Worm (Caenorhabditis elegans) whole organism, young adult: ENCODE measurements around the gene F10C1.3.
A peak's percentile ranks its signal among the peaks of the same experiment; 100 is the strongest.

Source experiments
- B0019.2 ChIP-seq: fragments of 200-800 bp; sonication (Bioruptor generic); conservative IDR thresholded peaks from 2 replicates; pipeline ENCODE4 v1.3.6; 2022; ENCODE audit warnings: missing genetic modification reagents, missing genetic modification characterization, missing compliant biosample characterization
- B0261.1 ChIP-seq: sonication (generic microtip); optimal IDR thresholded peaks from 2 replicates; lab custom pipeline; 2016; ENCODE audit warnings: mild to moderate bottlenecking, missing genetic modification characterization, moderate library complexity, missing compliant biosample characterization
- B0336.3 ChIP-seq: fragments of 200-800 bp; sonication (Bioruptor generic); IDR thresholded peaks from 2 replicates; pipeline ENCODE4 v1.3.6; 2022; ENCODE audit warnings: missing genetic modification characterization, missing compliant biosample characterization
- F22D6.2 ChIP-seq: sonication (generic microtip); optimal IDR thresholded peaks from 2 replicates; lab custom pipeline; 2016; ENCODE audit warnings: mild to moderate bottlenecking, missing genetic modification characterization, missing compliant biosample characterization
- F23B12.7 ChIP-seq: sonication (generic microtip); optimal IDR thresholded peaks from 2 replicates; lab custom pipeline; 2017; ENCODE audit warnings: missing genetic modification characterization, mild to moderate bottlenecking, missing compliant biosample characterization, antibody characterized with exemption, moderate library complexity; ENCODE audit not compliant: insufficient read depth
- F33H1.4 ChIP-seq: fragments of 200-800 bp; sonication (Bioruptor generic); IDR thresholded peaks from 2 replicates; pipeline ENCODE4 v1.3.6; 2022; ENCODE audit warnings: missing genetic modification reagents, missing genetic modification characterization, missing compliant biosample characterization
- F39B2.1 ChIP-seq: fragments of 200-800 bp; sonication (Bioruptor generic); IDR thresholded peaks from 2 replicates; pipeline ENCODE4 v1.3.6; 2022; ENCODE audit warnings: missing genetic modification reagents, missing genetic modification characterization, missing compliant biosample characterization
- T07F8.4 ChIP-seq: sonication (generic microtip); optimal IDR thresholded peaks from 2 replicates; lab custom pipeline; 2016; ENCODE audit warnings: mild to moderate bottlenecking, missing genetic modification characterization, moderate library complexity, missing compliant biosample characterization
- Y53F4B.3 ChIP-seq: fragments of 200-800 bp; sonication (Bioruptor generic); IDR thresholded peaks from 2 replicates; pipeline ENCODE4 v1.3.6; 2022; ENCODE audit warnings: missing genetic modification reagents, missing genetic modification characterization, missing compliant biosample characterization
- ZK185.1 ChIP-seq: sonication (generic microtip); optimal IDR thresholded peaks from 2 replicates; lab custom pipeline; 2016; ENCODE audit warnings: mild to moderate bottlenecking, missing genetic modification characterization, missing compliant biosample characterization; ENCODE audit not compliant: poor library complexity, severe bottlenecking
- aptf-2 ChIP-seq: fragments of 200-800 bp; sonication (Bioruptor generic); conservative IDR thresholded peaks from 2 replicates; pipeline ENCODE4 v1.3.6; 2022; ENCODE audit warnings: missing genetic modification reagents, missing genetic modification characterization, missing compliant biosample characterization
- attf-3 ChIP-seq: fragments of 200-800 bp; sonication (Bioruptor generic); conservative IDR thresholded peaks from 2 replicates; pipeline ENCODE4 v1.3.6; 2022; ENCODE audit warnings: missing genetic modification reagents, missing genetic modification characterization, missing compliant biosample characterization
- attf-6 ChIP-seq: fragments of 200-800 bp; sonication (Bioruptor generic); IDR thresholded peaks from 2 replicates; pipeline ENCODE4 v1.3.6; 2022; ENCODE audit warnings: missing genetic modification reagents, missing genetic modification characterization, missing compliant biosample characterization
- bed-2 ChIP-seq: fragments of 200-800 bp; sonication (Bioruptor generic); IDR thresholded peaks from 2 replicates; pipeline ENCODE4 v1.3.6; 2022; ENCODE audit warnings: missing genetic modification reagents, missing genetic modification characterization, missing compliant biosample characterization
- cebp-1 ChIP-seq, 2 experiments: fragments of 200-800 bp in 1 of 2; sonication (Bioruptor generic) in 1 of 2; sonication (generic microtip) in 1 of 2; IDR thresholded peaks in 1 of 2; optimal IDR thresholded peaks in 1 of 2; 2 replicates each; pipeline versions ENCODE4 v1.3.6 to Lab custom; 2017 to 2022; ENCODE audit warnings: missing compliant biosample characterization in 2 of 2, missing genetic modification characterization in 2 of 2, mild to moderate bottlenecking in 1 of 2, missing genetic modification reagents in 1 of 2, moderate library complexity in 1 of 2
- ceh-27 ChIP-seq: fragments of 200-800 bp; sonication (Bioruptor generic); optimal IDR thresholded peaks from 2 replicates; lab custom pipeline; 2018; ENCODE audit warnings: mild to moderate bottlenecking, missing genetic modification characterization, moderate library complexity, missing compliant biosample characterization
- ceh-40 ChIP-seq: fragments of 200-800 bp; sonication (Bioruptor generic); IDR thresholded peaks from 2 replicates; pipeline ENCODE4 v1.3.6; 2022; ENCODE audit warnings: missing genetic modification characterization, missing compliant biosample characterization
- dox-1 ChIP-seq: fragments of 200-800 bp; sonication (Bioruptor generic); IDR thresholded peaks from 2 replicates; pipeline ENCODE4 v1.3.6; 2022; ENCODE audit warnings: missing genetic modification reagents, missing genetic modification characterization, missing compliant biosample characterization
- dpl-1 ChIP-seq: fragments of 150-350 bp; optimal IDR thresholded peaks from 2 replicates; lab custom pipeline; 2014; ENCODE audit warnings: missing biosample characterization, missing genetic modification reagents, missing genetic modification characterization
- egrh-3 ChIP-seq: fragments of 200-800 bp; sonication (Bioruptor generic); IDR thresholded peaks from 2 replicates; pipeline ENCODE4 v1.3.6; 2022; ENCODE audit warnings: missing genetic modification reagents, missing genetic modification characterization, missing compliant biosample characterization
- fkh-3 ChIP-seq: sonication (generic microtip); optimal IDR thresholded peaks from 2 replicates; lab custom pipeline; 2016; ENCODE audit warnings: mild to moderate bottlenecking, missing genetic modification characterization, missing compliant biosample characterization
- hmg-1.2 ChIP-seq: fragments of 200-800 bp; sonication (Bioruptor generic); IDR thresholded peaks from 2 replicates; pipeline ENCODE4 v1.3.6; 2022; ENCODE audit warnings: missing genetic modification reagents, missing genetic modification characterization, missing compliant biosample characterization
- hrde-1 ChIP-seq: sonication (generic microtip); optimal IDR thresholded peaks from 2 replicates; lab custom pipeline; 2016; ENCODE audit warnings: missing genetic modification characterization, mild to moderate bottlenecking, missing compliant biosample characterization, moderate library complexity, missing genotype, missing genetic modification reagents, borderline replicate concordance
- lin-35 ChIP-seq, 3 experiments: fragments of 150-350 bp in 2 of 3; sonication (generic microtip) in 1 of 3; optimal IDR thresholded peaks; 2 replicates each; lab custom pipeline; 2014 to 2018; ENCODE audit warnings: missing biosample characterization in 3 of 3, missing genetic modification characterization in 3 of 3, missing genetic modification reagents in 3 of 3
- lin-54 ChIP-seq: fragments of 200-800 bp; sonication (Bioruptor generic); optimal IDR thresholded peaks from 2 replicates; lab custom pipeline; 2018; ENCODE audit warnings: mild to moderate bottlenecking, missing genetic modification characterization, missing compliant biosample characterization
- lsl-1 ChIP-seq: fragments of 200-800 bp; sonication (Bioruptor generic); optimal IDR thresholded peaks from 2 replicates; lab custom pipeline; 2018; ENCODE audit warnings: mild to moderate bottlenecking, missing genetic modification characterization, moderate library complexity, missing compliant biosample characterization
- madf-10 ChIP-seq: sonication (generic microtip); optimal IDR thresholded peaks from 2 replicates; lab custom pipeline; 2016; ENCODE audit warnings: mild to moderate bottlenecking, missing genetic modification characterization, missing compliant biosample characterization
- madf-3 ChIP-seq: fragments of 200-800 bp; sonication (Bioruptor generic); IDR thresholded peaks from 2 replicates; pipeline ENCODE4 v1.3.6; 2022; ENCODE audit warnings: missing genetic modification reagents, missing genetic modification characterization, missing compliant biosample characterization
- nfya-1 ChIP-seq: sonication (generic microtip); optimal IDR thresholded peaks from 2 replicates; lab custom pipeline; 2017; ENCODE audit warnings: antibody characterized with exemption, missing compliant biosample characterization, missing genetic modification characterization, borderline replicate concordance; ENCODE audit not compliant: insufficient read depth
- nhr-27 ChIP-seq: fragments of 200-800 bp; sonication (Bioruptor generic); optimal IDR thresholded peaks from 2 replicates; lab custom pipeline; 2018; ENCODE audit warnings: mild to moderate bottlenecking, missing genetic modification characterization, moderate library complexity, missing compliant biosample characterization
- nhr-80 ChIP-seq: sonication (generic microtip); optimal IDR thresholded peaks from 2 replicates; lab custom pipeline; 2016; ENCODE audit warnings: missing genetic modification characterization, missing compliant biosample characterization
- pbrm-1 ChIP-seq: fragments of 200-800 bp; sonication (Bioruptor generic); IDR thresholded peaks from 2 replicates; pipeline ENCODE4 v1.3.6; 2022; ENCODE audit warnings: missing genetic modification reagents, missing genetic modification characterization, missing compliant biosample characterization
- pha-4 ChIP-seq: fragments of 150-350 bp; sonication (generic microtip); optimal IDR thresholded peaks from 2 replicates; lab custom pipeline; 2014; ENCODE audit warnings: missing biosample characterization, missing genetic modification reagents, missing genetic modification characterization
- rcor-1 ChIP-seq: fragments of 200-800 bp; sonication (Bioruptor generic); IDR thresholded peaks from 2 replicates; pipeline ENCODE4 v1.3.6; 2022; ENCODE audit warnings: missing genetic modification reagents, missing genetic modification characterization, missing compliant biosample characterization
- snpc-1.3 ChIP-seq: sonication (generic microtip); optimal IDR thresholded peaks from 2 replicates; lab custom pipeline; 2017; ENCODE audit warnings: missing genetic modification characterization, mild to moderate bottlenecking, missing compliant biosample characterization, antibody characterized with exemption, moderate library complexity, missing genotype, missing genetic modification reagents; ENCODE audit not compliant: insufficient read depth
- snpc-3.4 ChIP-seq: sonication (generic microtip); optimal IDR thresholded peaks from 2 replicates; lab custom pipeline; 2017; ENCODE audit warnings: missing genetic modification characterization, mild to moderate bottlenecking, missing compliant biosample characterization, antibody characterized with exemption, moderate library complexity, missing genotype, missing genetic modification reagents
- somi-1 ChIP-seq: fragments of 200-800 bp; sonication (Bioruptor generic); optimal IDR thresholded peaks from 2 replicates; lab custom pipeline; 2018; ENCODE audit warnings: mild to moderate bottlenecking, missing genetic modification characterization, missing compliant biosample characterization
- tbx-9 ChIP-seq: sonication (generic microtip); optimal IDR thresholded peaks from 2 replicates; lab custom pipeline; 2016; ENCODE audit warnings: borderline replicate concordance, missing genetic modification characterization, inconsistent platforms, missing compliant biosample characterization
- unc-62 ChIP-seq: fragments of 150-350 bp; optimal IDR thresholded peaks from 2 replicates; lab custom pipeline; 2014; ENCODE audit warnings: missing biosample characterization, missing genetic modification reagents, missing genetic modification characterization
- zim-3 ChIP-seq: sonication (generic microtip); optimal IDR thresholded peaks from 2 replicates; lab custom pipeline; 2017; ENCODE audit warnings: mild to moderate bottlenecking, missing genetic modification characterization, moderate library complexity, missing compliant biosample characterization
- ztf-18 ChIP-seq: sonication (generic microtip); optimal IDR thresholded peaks from 2 replicates; lab custom pipeline; 2016; ENCODE audit warnings: missing genotype, mild to moderate bottlenecking, missing genetic modification characterization, missing compliant biosample characterization

The F10C1.3 gene

DNA sequence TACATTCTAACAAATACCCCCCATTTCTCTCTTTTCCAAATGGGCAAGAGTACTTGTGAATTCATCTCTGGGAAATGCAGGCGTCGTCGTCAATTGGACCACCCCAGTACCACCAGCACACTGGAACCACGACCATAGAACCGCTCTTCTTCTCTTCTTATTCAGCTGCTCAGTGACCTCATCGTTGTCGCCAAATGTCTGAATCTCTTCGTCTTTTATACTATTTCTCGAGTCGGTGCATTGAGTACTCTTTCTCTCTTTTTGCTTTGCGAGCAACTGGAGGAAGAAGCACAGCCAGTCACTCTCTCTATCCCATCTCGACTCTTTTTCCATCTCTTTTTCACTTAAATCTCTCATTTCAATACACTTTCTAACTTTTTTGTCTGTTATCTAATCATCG, 22.3 kb upstream of the F10C1.3 start:
- TF ChIP-seq ceh-27 (GFP tag; lab: Kevin White, UChicago) = peak; percentile 7
- no peak for TF ChIP-seq nhr-80 (tag; lab: Kevin White, UChicago)
- TF ChIP-seq Y53F4B.3 (GFP tag; lab: Robert Waterston, UW) = no peak
- no peak for TF ChIP-seq aptf-2
- no peak for TF ChIP-seq ZK185.1 (tag; lab: Kevin White, UChicago)
- peak; percentile 50; the same call in 1 of the 2 replicates for TF ChIP-seq hmg-1.2 (GFP tag; lab: Robert Waterston, UW)

DNA sequence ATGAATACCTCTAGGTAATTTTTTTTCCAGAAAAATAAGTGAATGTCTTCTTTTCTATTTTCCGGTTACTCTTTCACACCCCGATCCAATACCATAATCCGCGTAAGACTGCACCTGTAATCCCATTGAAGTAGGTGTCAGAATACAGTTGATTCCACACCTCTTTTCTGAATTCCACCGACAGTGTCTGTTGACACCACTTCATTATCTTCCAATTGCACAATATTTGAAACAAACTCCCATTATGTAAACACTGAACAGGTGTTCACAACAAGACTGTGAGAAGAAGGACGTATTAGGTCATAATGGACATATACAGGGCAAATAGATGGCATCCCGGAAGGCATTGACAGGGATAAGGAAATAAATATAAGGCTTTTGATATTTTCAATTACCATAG, 19.8 kb upstream of the F10C1.3 start:
- TF ChIP-seq pha-4 (tag; lab: Kevin White, UChicago) (no peak), B0336.3 (GFP tag; lab: Robert Waterston, UW) (no peak), rcor-1 (no peak)

DNA sequence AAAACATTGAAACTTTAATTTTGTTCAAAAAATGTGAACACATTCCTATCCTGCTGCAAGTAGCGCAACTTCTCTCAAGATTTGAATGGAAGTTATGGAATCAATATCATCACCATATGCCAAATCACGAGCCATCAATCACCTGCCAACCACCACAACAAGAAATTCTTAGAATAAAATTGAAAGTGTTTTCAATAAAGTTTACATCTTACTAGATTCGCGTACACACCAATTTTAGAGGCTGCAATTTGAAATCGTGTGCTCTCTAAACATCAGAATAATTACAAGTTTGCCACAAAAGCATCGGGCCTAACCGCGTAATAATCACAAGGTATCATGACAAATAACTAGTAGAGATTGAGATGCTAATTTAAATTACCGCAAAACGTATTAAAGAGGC, 17.3 kb upstream of the F10C1.3 start:
- no peak for TF ChIP-seq ZK185.1 (tag; lab: Kevin White, UChicago)
- no peak for TF ChIP-seq F39B2.1 (GFP tag; lab: Robert Waterston, UW)
- no peak for TF ChIP-seq lsl-1 (GFP tag; lab: Kevin White, UChicago)
- no peak for TF ChIP-seq ceh-40
- no peak for TF ChIP-seq attf-3 (GFP tag; lab: Robert Waterston, UW)
- no peak for TF ChIP-seq nfya-1 (tag; lab: Kevin White, UChicago)
- TF ChIP-seq hrde-1 (tag; lab: Kevin White, UChicago) = no peak
- TF ChIP-seq cebp-1 (GFP tag; IDR thresholded peaks at IDR 0.05; lab: Robert Waterston, UW) = no peak
- TF ChIP-seq cebp-1 (tag; optimal IDR thresholded peaks at IDR 0.05; lab: Kevin White, UChicago) = no peak
- no peak for TF ChIP-seq F33H1.4 (GFP tag; lab: Robert Waterston, UW)
- no peak for TF ChIP-seq lin-54 (GFP tag; lab: Kevin White, UChicago)
- TF ChIP-seq madf-10 = no peak
- TF ChIP-seq pha-4 (tag; lab: Kevin White, UChicago) = no peak
- no peak for TF ChIP-seq ztf-18
- no peak for TF ChIP-seq zim-3
- no peak for TF ChIP-seq somi-1 (GFP tag; lab: Kevin White, UChicago)
- no peak for TF ChIP-seq snpc-1.3
- no peak for TF ChIP-seq bed-2
- no peak for TF ChIP-seq B0261.1 (tag; lab: Kevin White, UChicago)

DNA sequence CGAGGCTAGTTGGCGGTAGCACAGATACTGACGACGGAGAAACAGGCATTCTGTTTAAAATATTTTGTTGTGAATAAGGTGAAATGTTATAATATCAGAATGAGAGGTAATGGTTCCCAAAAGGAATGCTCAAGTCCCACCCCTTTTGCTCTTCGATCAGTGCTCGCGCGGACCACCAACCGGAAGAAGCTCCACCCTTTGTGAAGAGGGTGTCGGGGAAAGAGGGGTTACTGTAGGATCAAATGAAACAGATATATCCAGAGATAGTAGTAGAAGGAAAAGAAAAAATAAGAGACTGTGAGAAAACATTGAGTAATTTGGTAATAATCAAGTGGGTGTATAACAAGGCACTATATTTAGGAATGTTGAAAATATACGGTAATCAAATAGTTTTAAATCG, 16.6 kb upstream of the F10C1.3 start, which contains the start of the genes dmd-5 and F10C1.1:
dmd-5 (minus strand) TSS at position 101 of the 400 bp plus-strand sequence.
F10C1.1 (plus strand) TSS at position 110 of the 400 bp plus-strand sequence.
- no peak for TF ChIP-seq tbx-9
- TF ChIP-seq egrh-3 (GFP tag; lab: Robert Waterston, UW) = no peak
- no peak for TF ChIP-seq snpc-3.4
- no peak for TF ChIP-seq unc-62 (GFP tag; lab: Kevin White, UChicago)
- no peak for TF ChIP-seq F23B12.7 (tag; lab: Kevin White, UChicago)
- TF ChIP-seq lin-35 (GFP tag; optimal IDR thresholded peaks at IDR 0.05; lab: Kevin White, UChicago) = no peak
- TF ChIP-seq lsl-1 (GFP tag; lab: Kevin White, UChicago) = no peak
- no peak for TF ChIP-seq dox-1 (GFP tag; lab: Robert Waterston, UW)
- no peak for TF ChIP-seq hrde-1 (tag; lab: Kevin White, UChicago)
- TF ChIP-seq F22D6.2 = no peak
- TF ChIP-seq attf-6 (GFP tag; lab: Robert Waterston, UW) = no peak
- TF ChIP-seq fkh-3 (tag; lab: Kevin White, UChicago) = no peak
- no peak for TF ChIP-seq pbrm-1 (GFP tag; lab: Robert Waterston, UW)
- TF ChIP-seq madf-3 = no peak
- TF ChIP-seq cebp-1 (GFP tag; IDR thresholded peaks at IDR 0.05; lab: Robert Waterston, UW) = no peak
- no peak for TF ChIP-seq cebp-1 (tag; optimal IDR thresholded peaks at IDR 0.05; lab: Kevin White, UChicago)
- no peak for TF ChIP-seq dpl-1
- no peak for TF ChIP-seq T07F8.4 (tag; lab: Kevin White, UChicago)
- no peak for TF ChIP-seq B0019.2 (GFP tag; lab: Robert Waterston, UW)
- TF ChIP-seq nhr-27 (tag; lab: Kevin White, UChicago) = no peak
- TF ChIP-seq, all 124 proteins: peak for 0
